Worm (Caenorhabditis elegans): ENCODE results near the gene cand-1.

cand-1 gene

ce11 chrV:16804795-16805194 lies 2.1 kb downstream of the cand-1 start:
- TF ChIP-seq F13C5.2 (tag; optimal IDR thresholded peaks at IDR 0.05) (no peak), ceh-13 (GFP tag; optimal IDR thresholded peaks at IDR 0.05) (no peak), flt-1 (GFP tag; IDR thresholded peaks at IDR 0.05) (no peak), ceh-36 (tag; optimal IDR thresholded peaks at IDR 0.05) (no peak), tbx-11 (GFP tag; IDR thresholded peaks at IDR 0.05) (no peak), hmg-4 (GFP tag; optimal IDR thresholded peaks at IDR 0.05) (no peak), B0310.2 (tag; optimal IDR thresholded peaks at IDR 0.05) (no peak), hnd-1 (tag; optimal IDR thresholded peaks at IDR 0.05) (no peak), aly-1 (tag; optimal IDR thresholded peaks at IDR 0.05) (no peak), ama-1 (optimal IDR thresholded peaks at IDR 0.05) (no peak), scrt-1 (GFP tag; IDR thresholded peaks at IDR 0.05) (no peak), ets-7 (tag; optimal IDR thresholded peaks at IDR 0.05) (no peak), sea-1 (GFP tag; conservative IDR thresholded peaks at IDR 0.05) (no peak), hmbx-1 (tag; optimal IDR thresholded peaks at IDR 0.05) (no peak), tra-4 (tag; optimal IDR thresholded peaks at IDR 0.05) (no peak), pes-1 (GFP tag; IDR thresholded peaks at IDR 0.05) (no peak)

ce11 chrV:16808168-16808567 lies 5.5 kb downstream of the cand-1 start:
- TF ChIP-seq F13C5.2 (tag; optimal IDR thresholded peaks at IDR 0.05) = no peak
- TF ChIP-seq ets-7 (tag; optimal IDR thresholded peaks at IDR 0.05) = no peak
- no peak for TF ChIP-seq flt-1 (GFP tag; IDR thresholded peaks at IDR 0.05)
- TF ChIP-seq ceh-36 (tag; optimal IDR thresholded peaks at IDR 0.05) = no peak

- TF ChIP-seq ama-1 (optimal IDR thresholded peaks at IDR 0.05) = no peak
- TF ChIP-seq hmg-4 (GFP tag; optimal IDR thresholded peaks at IDR 0.05) = no peak
- TF ChIP-seq tbx-37 (GFP tag; conservative IDR thresholded peaks at IDR 0.05) = no peak
- no peak for TF ChIP-seq F13C5.2 (tag; optimal IDR thresholded peaks at IDR 0.05)
- TF ChIP-seq tra-4 (tag; optimal IDR thresholded peaks at IDR 0.05) = no peak
- no peak for TF ChIP-seq scrt-1 (GFP tag; IDR thresholded peaks at IDR 0.05)
- TF ChIP-seq hnd-1 (tag; optimal IDR thresholded peaks at IDR 0.05) = no peak
- TF ChIP-seq pes-1 (GFP tag; IDR thresholded peaks at IDR 0.05) = no peak
- TF ChIP-seq sea-1 (GFP tag; conservative IDR thresholded peaks at IDR 0.05) = no peak
- no peak for TF ChIP-seq ceh-13 (GFP tag; optimal IDR thresholded peaks at IDR 0.05)
- TF ChIP-seq aly-1 (tag; optimal IDR thresholded peaks at IDR 0.05) = no peak
- no peak for TF ChIP-seq ets-7 (tag; optimal IDR thresholded peaks at IDR 0.05)
- no peak for TF ChIP-seq hmbx-1 (tag; optimal IDR thresholded peaks at IDR 0.05)
- no peak for TF ChIP-seq B0310.2 (tag; optimal IDR thresholded peaks at IDR 0.05)
- TF ChIP-seq tbx-11 (GFP tag; IDR thresholded peaks at IDR 0.05) = no peak
- TF ChIP-seq flt-1 (GFP tag; IDR thresholded peaks at IDR 0.05) = no peak
- no peak for TF ChIP-seq ceh-36 (tag; optimal IDR thresholded peaks at IDR 0.05)
These were observed 9.2 kb downstream of the cand-1 start for ce11 chrV:16811841-16812240.

ce11 chrV:16812371-16812770 lies 9.7 kb downstream of the cand-1 start:
- TF ChIP-seq ceh-36 (tag; optimal IDR thresholded peaks at IDR 0.05) (no peak), tbx-11 (GFP tag; IDR thresholded peaks at IDR 0.05) (no peak), sea-1 (GFP tag; conservative IDR thresholded peaks at IDR 0.05) (no peak)

ce11 chrV:16814541-16815207 lies 12.0 kb downstream of the cand-1 start:
- no peak for TF ChIP-seq hmg-4 (GFP tag; optimal IDR thresholded peaks at IDR 0.05)
- TF ChIP-seq hnd-1 (tag; optimal IDR thresholded peaks at IDR 0.05) = no peak
- no peak for TF ChIP-seq tra-4 (tag; optimal IDR thresholded peaks at IDR 0.05)
- TF ChIP-seq tbx-37 (GFP tag; conservative IDR thresholded peaks at IDR 0.05) = no peak
- TF ChIP-seq aly-1 (tag; optimal IDR thresholded peaks at IDR 0.05) = no peak
- TF ChIP-seq pes-1 (GFP tag; IDR thresholded peaks at IDR 0.05) = no peak
- TF ChIP-seq tbx-11 (GFP tag; IDR thresholded peaks at IDR 0.05) = no peak
- no peak for TF ChIP-seq F13C5.2 (tag; optimal IDR thresholded peaks at IDR 0.05)
- no peak for TF ChIP-seq ama-1 (optimal IDR thresholded peaks at IDR 0.05)
- TF ChIP-seq sea-1 (GFP tag; conservative IDR thresholded peaks at IDR 0.05) = no peak
- TF ChIP-seq ceh-13 (GFP tag; optimal IDR thresholded peaks at IDR 0.05) = no peak
- no peak for TF ChIP-seq ets-7 (tag; optimal IDR thresholded peaks at IDR 0.05)
- no peak for TF ChIP-seq scrt-1 (GFP tag; IDR thresholded peaks at IDR 0.05)
- no peak for TF ChIP-seq B0310.2 (tag; optimal IDR thresholded peaks at IDR 0.05)

- no peak for TF ChIP-seq hmg-4 (GFP tag; optimal IDR thresholded peaks at IDR 0.05)
These were observed 12.6 kb downstream of the cand-1 start, which contains the start of gene T20B3.1 for ce11 chrV:16815261-16815660. Gene T20B3.1, plus strand, starts transcription at chrV:16815561.

- TF ChIP-seq tbx-11 (GFP tag; IDR thresholded peaks at IDR 0.05) (no peak), hmg-4 (GFP tag; optimal IDR thresholded peaks at IDR 0.05) (no peak), pes-1 (GFP tag; IDR thresholded peaks at IDR 0.05) (no peak), F13C5.2 (tag; optimal IDR thresholded peaks at IDR 0.05) (no peak), ets-7 (tag; optimal IDR thresholded peaks at IDR 0.05) (no peak), hmbx-1 (tag; optimal IDR thresholded peaks at IDR 0.05) (no peak), scrt-1 (GFP tag; IDR thresholded peaks at IDR 0.05) (no peak), tbx-37 (GFP tag; conservative IDR thresholded peaks at IDR 0.05) (no peak), sea-1 (GFP tag; conservative IDR thresholded peaks at IDR 0.05) (no peak), aly-1 (tag; optimal IDR thresholded peaks at IDR 0.05) (no peak), hnd-1 (tag; optimal IDR thresholded peaks at IDR 0.05) (no peak), ama-1 (optimal IDR thresholded peaks at IDR 0.05) (no peak), B0310.2 (tag; optimal IDR thresholded peaks at IDR 0.05) (no peak)
These were observed 14.0 kb downstream of the cand-1 start for ce11 chrV:16816707-16817106.

- no peak for TF ChIP-seq aly-1 (tag; optimal IDR thresholded peaks at IDR 0.05)
- no peak for TF ChIP-seq sea-1 (GFP tag; conservative IDR thresholded peaks at IDR 0.05)
These were observed 18.6 kb downstream of the cand-1 start, which contains the start of gene T20B3.14 for ce11 chrV:16821270-16821737. Gene T20B3.14, minus strand, starts transcription at chrV:16821320.

All from whole organism, early embryonic.